Fruit fly (Drosophila melanogaster): ENCODE data around the gene kri.

Gene kri

DNA sequence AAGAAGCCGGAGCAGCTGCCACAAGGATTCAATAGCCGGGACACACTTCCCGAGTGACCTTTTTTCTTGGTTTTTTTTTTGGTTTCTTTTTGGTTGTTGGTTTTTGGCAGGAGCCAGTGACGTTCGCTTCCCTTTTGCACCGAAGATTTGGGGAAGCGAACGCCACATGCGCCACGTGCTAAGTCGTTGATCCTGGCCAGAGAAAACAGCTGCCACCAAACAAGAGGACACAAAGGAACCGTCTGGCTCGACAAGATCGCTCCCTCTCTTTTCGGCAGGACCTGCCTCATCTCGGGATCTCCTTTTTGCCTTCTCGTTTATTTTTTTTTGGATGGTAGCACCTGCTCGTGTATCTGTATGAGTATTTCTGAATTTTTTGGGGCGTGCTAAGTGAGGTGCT lies 48.3 kb downstream of the kri start:
- no peak for TF ChIP-seq CG7045 (GFP tag; optimal IDR thresholded peaks at IDR 0.05)
- TF ChIP-seq CG1620 (GFP tag; optimal IDR thresholded peaks at IDR 0.05) = no peak
- no peak for TF ChIP-seq CG12768 (GFP tag; optimal IDR thresholded peaks at IDR 0.05)
- TF ChIP-seq Hr96 (GFP tag; optimal IDR thresholded peaks at IDR 0.05) = no peak
- TF ChIP-seq CG14711 (tag; optimal IDR thresholded peaks at IDR 0.05) = no peak
- no peak for TF ChIP-seq cnc (optimal IDR thresholded peaks at IDR 0.05)
- TF ChIP-seq CG11617 (GFP tag; optimal IDR thresholded peaks at IDR 0.05) = no peak
- no peak for TF ChIP-seq pad (GFP tag; optimal IDR thresholded peaks at IDR 0.05)

Data from whole organism, adult.